Worm (Caenorhabditis elegans) whole organism, L2 larva: ENCODE data around the gene ZC15.3.
"Not testable (repeated sequence)": the region's sequence is repeated elsewhere in the genome, so short reads cannot be mapped to it uniquely, and the experiment has no call there.

Experiments used
- C34F6.9 ChIP-seq: fragments of 150-350 bp; optimal IDR thresholded peaks from 2 replicates; lab custom pipeline; 2014; ENCODE audit warnings: missing biosample characterization, missing genetic modification characterization
- R02D3.7 ChIP-seq: fragments of 150-350 bp; optimal IDR thresholded peaks from 2 replicates; lab custom pipeline; 2014; ENCODE audit warnings: missing biosample characterization, missing genetic modification characterization
- Y55F3AM.14 ChIP-seq: fragments of 200-800 bp; sonication (Bioruptor generic); optimal IDR thresholded peaks from 2 replicates; lab custom pipeline; 2018; ENCODE audit warnings: mild to moderate bottlenecking, missing genetic modification characterization, missing compliant biosample characterization
- ZK546.5 ChIP-seq: sonication (generic microtip); optimal IDR thresholded peaks from 2 replicates; lab custom pipeline; 2017; ENCODE audit warnings: missing biosample characterization, missing genetic modification characterization
- aly-2 ChIP-seq: fragments of 150-350 bp; optimal IDR thresholded peaks from 2 replicates; lab custom pipeline; 2014; ENCODE audit warnings: missing biosample characterization, missing genetic modification characterization
- ama-1 ChIP-seq: fragments of 150-350 bp; optimal IDR thresholded peaks from 2 replicates; lab custom pipeline; 2018; ENCODE audit warnings: inconsistent platforms
- blmp-1 ChIP-seq: sonication (generic microtip); optimal IDR thresholded peaks from 2 replicates; lab custom pipeline; 2017; ENCODE audit warnings: missing genetic modification characterization, mild to moderate bottlenecking, missing compliant biosample characterization, antibody characterized with exemption, moderate library complexity; ENCODE audit not compliant: insufficient read depth
- ceh-16 ChIP-seq: fragments of 150-350 bp; optimal IDR thresholded peaks from 2 replicates; lab custom pipeline; 2014; ENCODE audit warnings: missing biosample characterization, missing genetic modification characterization
- ceh-82 ChIP-seq: fragments of 150-350 bp; optimal IDR thresholded peaks from 2 replicates; lab custom pipeline; 2014; ENCODE audit warnings: missing biosample characterization, missing genetic modification characterization
- crh-2 ChIP-seq: sonication (generic microtip); optimal IDR thresholded peaks from 2 replicates; lab custom pipeline; 2017; ENCODE audit warnings: missing biosample characterization, missing genetic modification characterization
- dmd-4 ChIP-seq: sonication (generic microtip); optimal IDR thresholded peaks from 2 replicates; lab custom pipeline; 2017; ENCODE audit warnings: missing biosample characterization, missing genetic modification characterization
- egl-27 ChIP-seq: sonication (generic microtip); optimal IDR thresholded peaks from 3 replicates; lab custom pipeline; 2017; ENCODE audit warnings: missing biosample characterization, missing genetic modification reagents, missing genetic modification characterization
- elt-1 ChIP-seq: fragments of 150-350 bp; optimal IDR thresholded peaks from 2 replicates; lab custom pipeline; 2014; ENCODE audit warnings: missing biosample characterization, missing genetic modification characterization
- elt-3 ChIP-seq: sonication (generic microtip); optimal IDR thresholded peaks from 2 replicates; lab custom pipeline; 2017; ENCODE audit warnings: missing biosample characterization, missing genetic modification characterization
- fos-1 ChIP-seq: fragments of 150-350 bp; optimal IDR thresholded peaks from 2 replicates; lab custom pipeline; 2014; ENCODE audit warnings: missing biosample characterization, missing genetic modification characterization
- gmeb-1 ChIP-seq: fragments of 150-350 bp; optimal IDR thresholded peaks from 2 replicates; lab custom pipeline; 2014; ENCODE audit warnings: missing biosample characterization, missing genetic modification characterization
- lin-11 ChIP-seq: fragments of 150-350 bp; sonication (generic microtip); optimal IDR thresholded peaks from 2 replicates; lab custom pipeline; 2014; ENCODE audit warnings: missing biosample characterization, missing genetic modification characterization, inconsistent platforms, mixed read lengths
- lin-13 ChIP-seq: fragments of 150-350 bp; optimal IDR thresholded peaks from 2 replicates; lab custom pipeline; 2014; ENCODE audit warnings: missing biosample characterization, missing genetic modification reagents, missing genetic modification characterization
- lin-39 ChIP-seq: fragments of 150-350 bp; optimal IDR thresholded peaks from 2 replicates; lab custom pipeline; 2014; ENCODE audit warnings: missing biosample characterization, missing genetic modification reagents, missing genetic modification characterization
- lsy-2 ChIP-seq, 2 experiments: fragments of 150-350 bp in 1 of 2; sonication (generic microtip) in 1 of 2; optimal IDR thresholded peaks; 2 replicates each; lab custom pipeline; 2014 to 2017; ENCODE audit warnings: missing biosample characterization in 2 of 2, missing genetic modification characterization in 2 of 2
- mab-5 ChIP-seq: fragments of 150-350 bp; optimal IDR thresholded peaks from 2 replicates; lab custom pipeline; 2014; ENCODE audit warnings: missing biosample characterization, missing genetic modification characterization
- mbf-1 ChIP-seq: sonication (generic microtip); optimal IDR thresholded peaks from 2 replicates; lab custom pipeline; 2017; ENCODE audit warnings: missing biosample characterization, missing genetic modification characterization
- mdl-1 ChIP-seq, 2 experiments: fragments of 150-350 bp in 1 of 2; sonication (generic microtip) in 1 of 2; optimal IDR thresholded peaks; 2 replicates each; lab custom pipeline; 2017; ENCODE audit warnings: missing biosample characterization in 2 of 2, missing genetic modification characterization in 2 of 2
- nhr-11 ChIP-seq: fragments of 150-350 bp; optimal IDR thresholded peaks from 2 replicates; lab custom pipeline; 2014; ENCODE audit warnings: missing biosample characterization, missing genetic modification characterization
- nhr-12 ChIP-seq: fragments of 150-350 bp; optimal IDR thresholded peaks from 2 replicates; lab custom pipeline; 2014; ENCODE audit warnings: missing biosample characterization, missing genetic modification characterization
- nhr-129 ChIP-seq: fragments of 150-350 bp; optimal IDR thresholded peaks from 2 replicates; lab custom pipeline; 2014; ENCODE audit warnings: missing biosample characterization, missing genetic modification characterization
- nhr-21 ChIP-seq: fragments of 150-350 bp; optimal IDR thresholded peaks from 2 replicates; lab custom pipeline; 2014; ENCODE audit warnings: missing biosample characterization, missing genetic modification characterization
- nhr-23 ChIP-seq: fragments of 150-350 bp; optimal IDR thresholded peaks from 2 replicates; lab custom pipeline; 2014; ENCODE audit warnings: missing biosample characterization, missing genetic modification reagents, missing genetic modification characterization
- nhr-237 ChIP-seq: fragments of 150-350 bp; optimal IDR thresholded peaks from 2 replicates; lab custom pipeline; 2014; ENCODE audit warnings: missing biosample characterization, missing genetic modification characterization
- nhr-25 ChIP-seq: fragments of 150-350 bp; sonication (generic microtip); optimal IDR thresholded peaks from 3 replicates; lab custom pipeline; 2014; ENCODE audit warnings: missing biosample characterization, missing genetic modification characterization
- nhr-77 ChIP-seq: fragments of 150-350 bp; optimal IDR thresholded peaks from 2 replicates; lab custom pipeline; 2014; ENCODE audit warnings: missing biosample characterization, missing genetic modification characterization
- sem-4 ChIP-seq: fragments of 150-350 bp; optimal IDR thresholded peaks from 2 replicates; lab custom pipeline; 2014; ENCODE audit warnings: missing biosample characterization, missing genetic modification reagents, missing genetic modification characterization
- sma-3 ChIP-seq: sonication (generic microtip); optimal IDR thresholded peaks from 2 replicates; lab custom pipeline; 2016; ENCODE audit warnings: missing genetic modification reagents, missing genetic modification characterization, missing compliant biosample characterization
- sma-9 ChIP-seq, 2 experiments: fragments of 150-350 bp in 1 of 2; sonication (generic microtip) in 1 of 2; optimal IDR thresholded peaks; 2 replicates each; lab custom pipeline; 2014 to 2016; ENCODE audit warnings: missing genetic modification characterization in 2 of 2, mild to moderate bottlenecking in 1 of 2, missing biosample characterization in 1 of 2, missing compliant biosample characterization in 1 of 2, missing genetic modification reagents in 1 of 2, moderate library complexity in 1 of 2
- snpc-4 ChIP-seq: fragments of 150-350 bp; optimal IDR thresholded peaks from 2 replicates; lab custom pipeline; 2014; ENCODE audit warnings: missing biosample characterization, missing genetic modification characterization
- unc-55 ChIP-seq: fragments of 150-350 bp; sonication (generic microtip); optimal IDR thresholded peaks from 3 replicates; lab custom pipeline; 2014; ENCODE audit warnings: missing biosample characterization, missing genetic modification reagents, missing genetic modification characterization
- unc-62 ChIP-seq: fragments of 150-350 bp; optimal IDR thresholded peaks from 2 replicates; lab custom pipeline; 2014; ENCODE audit warnings: missing biosample characterization, missing genetic modification reagents, missing genetic modification characterization
- zag-1 ChIP-seq: fragments of 150-350 bp; optimal IDR thresholded peaks from 2 replicates; lab custom pipeline; 2014; ENCODE audit warnings: missing biosample characterization, missing genetic modification characterization
- ztf-1 ChIP-seq: fragments of 200-800 bp; sonication (Bioruptor generic); conservative IDR thresholded peaks from 2 replicates; pipeline ENCODE4 v1.3.6; 2022; ENCODE audit warnings: missing genetic modification characterization, missing compliant biosample characterization
- ztf-11 ChIP-seq: sonication (generic microtip); optimal IDR thresholded peaks from 2 replicates; lab custom pipeline; 2017; ENCODE audit warnings: missing biosample characterization, missing genetic modification characterization
- ztf-4 ChIP-seq: fragments of 150-350 bp; optimal IDR thresholded peaks from 2 replicates; lab custom pipeline; 2014; ENCODE audit warnings: missing biosample characterization, missing genetic modification characterization

Gene ZC15.3

ce11 chrV:20303288-20303687 lies at the start of gene ZC15.3:
ZC15.3 (plus strand) TSS chrV:20303588.
- not testable (repeated sequence) for TF ChIP-seq nhr-237 (tag; lab: Kevin White, UChicago); mdl-1 (tag; optimal IDR thresholded peaks at IDR 0.05; lab: Kevin White, UChicago); ztf-4 (tag; lab: Kevin White, UChicago)
- TF ChIP-seq, all 48 proteins: peak for 0; not testable (repeated sequence) for 48

- no peak for TF ChIP-seq nhr-23 (tag; lab: Kevin White, UChicago)
- no peak for TF ChIP-seq mab-5 (tag; lab: Kevin White, UChicago)
- TF ChIP-seq Y55F3AM.14, result no peak
- no peak for TF ChIP-seq sma-9 (GFP tag; optimal IDR thresholded peaks at IDR 0.05; lab: Kevin White, UChicago)
- no peak for TF ChIP-seq sma-9 (tag; optimal IDR thresholded peaks at IDR 0.05; lab: Kevin White, UChicago)
- no peak for TF ChIP-seq mbf-1 (tag; lab: Kevin White, UChicago)
- no peak for TF ChIP-seq aly-2 (tag; lab: Kevin White, UChicago)
- TF ChIP-seq mdl-1 (tag; optimal IDR thresholded peaks at IDR 0.05; lab: Kevin White, UChicago), result no peak
- no peak for TF ChIP-seq nhr-25 (tag; lab: Kevin White, UChicago)
- TF ChIP-seq nhr-12 (tag; lab: Kevin White, UChicago), result no peak
- no peak for TF ChIP-seq nhr-77 (tag; lab: Kevin White, UChicago)
- no peak for TF ChIP-seq lsy-2 (tag; optimal IDR thresholded peaks at IDR 0.05; lab: Kevin White, UChicago)
- no peak for TF ChIP-seq gmeb-1 (tag; lab: Kevin White, UChicago)
- no peak for TF ChIP-seq blmp-1
- no peak for TF ChIP-seq ztf-1
- TF ChIP-seq lin-39, result no peak
- no peak for TF ChIP-seq elt-1 (tag; lab: Kevin White, UChicago)
Observed at ce11 chrV:20266992-20267391, 36.4 kb upstream of the ZC15.3 start, which contains the start of gene mdt-17. mdt-17 (minus strand) TSS chrV:20267247.

ce11 chrV:20269661-20270137 lies 33.7 kb upstream of the ZC15.3 start, which contains the start of the genes prmt-1 and cdkr-3:
prmt-1 (minus strand) TSS chrV:20269711.
cdkr-3 (plus strand) TSS chrV:20270107.
- TF ChIP-seq ZK546.5, result no peak
- peak; percentile 56 for TF ChIP-seq C34F6.9 (tag; lab: Kevin White, UChicago)
- no peak for TF ChIP-seq sma-9 (GFP tag; optimal IDR thresholded peaks at IDR 0.05; lab: Kevin White, UChicago)
- TF ChIP-seq sma-9 (tag; optimal IDR thresholded peaks at IDR 0.05; lab: Kevin White, UChicago), result no peak
- no peak for TF ChIP-seq nhr-23 (tag; lab: Kevin White, UChicago)
- no peak for TF ChIP-seq nhr-25 (tag; lab: Kevin White, UChicago)
- TF ChIP-seq nhr-129 (tag; lab: Kevin White, UChicago), result peak; percentile 57
- TF ChIP-seq unc-55 (GFP tag; lab: Kevin White, UChicago), result peak; percentile 89
- peak; percentile 5 for TF ChIP-seq fos-1 (tag; lab: Kevin White, UChicago)
- TF ChIP-seq lin-13 (GFP tag; lab: Kevin White, UChicago), result peak; percentile 48
- peak in 1 of 2 experiments; percentile 69 for TF ChIP-seq lsy-2 (tag; optimal IDR thresholded peaks at IDR 0.05; lab: Kevin White, UChicago)
- no peak for TF ChIP-seq ceh-82 (tag; lab: Kevin White, UChicago)
- no peak for TF ChIP-seq nhr-11 (tag; lab: Kevin White, UChicago)
- TF ChIP-seq mbf-1 (tag; lab: Kevin White, UChicago), result no peak
- TF ChIP-seq ztf-1, result no peak
- peak; percentile 70 for TF ChIP-seq crh-2 (tag; lab: Kevin White, UChicago)
- peak; percentile 55 for TF ChIP-seq gmeb-1 (tag; lab: Kevin White, UChicago)
- TF ChIP-seq zag-1, result no peak
- peak; percentile 57 for TF ChIP-seq R02D3.7 (tag; lab: Kevin White, UChicago)
- TF ChIP-seq sma-3, result peak; percentile 12
- no peak for TF ChIP-seq aly-2 (tag; lab: Kevin White, UChicago)
- no peak for TF ChIP-seq egl-27 (tag; lab: Kevin White, UChicago)

ce11 chrV:20276923-20277322 lies 26.5 kb upstream of the ZC15.3 start:
- TF ChIP-seq elt-3 (no peak), sem-4 (tag; lab: Kevin White, UChicago) (no peak), ztf-4 (tag; lab: Kevin White, UChicago) (no peak), C34F6.9 (tag; lab: Kevin White, UChicago) (no peak), dmd-4 (tag; lab: Kevin White, UChicago) (no peak), nhr-21 (tag; lab: Kevin White, UChicago) (no peak), elt-1 (tag; lab: Kevin White, UChicago) (no peak), gmeb-1 (tag; lab: Kevin White, UChicago) (no peak), ceh-82 (tag; lab: Kevin White, UChicago) (no peak), snpc-4 (no peak), lin-11 (tag; lab: Kevin White, UChicago) (no peak), ztf-11 (no peak), Y55F3AM.14 (no peak), aly-2 (tag; lab: Kevin White, UChicago) (no peak), ama-1 (lab: Kevin White, UChicago) (no peak), mab-5 (tag; lab: Kevin White, UChicago) (no peak), blmp-1 (no peak), ceh-16 (no peak), unc-62 (no peak)
